Fruit fly (Drosophila melanogaster) whole organism, wandering third instar larva: ENCODE data around the gene CG31265.

Experiments
- Abd-B ChIP-seq: fragments of >200 bp; optimal IDR thresholded peaks from 2 replicates; lab custom pipeline; 2017; ENCODE audit warnings: missing biosample characterization, missing genetic modification characterization
- CG32264 ChIP-seq: fragments of 200-800 bp; sonication (Bioruptor generic); optimal IDR thresholded peaks from 2 replicates; lab custom pipeline; 2016; ENCODE audit warnings: missing biosample characterization, missing genetic modification characterization
- CG9705 ChIP-seq: fragments of 200-800 bp; sonication (Bioruptor generic); optimal IDR thresholded peaks from 2 replicates; lab custom pipeline; 2018; ENCODE audit warnings: missing biosample characterization, mild to moderate bottlenecking, missing genetic modification characterization
- CrebA ChIP-seq: fragments of 200-800 bp; sonication (Bioruptor generic); optimal IDR thresholded peaks from 2 replicates; lab custom pipeline; 2016; ENCODE audit warnings: missing biosample characterization, mild to moderate bottlenecking, missing genetic modification characterization, borderline replicate concordance
- Dfd ChIP-seq: fragments of >200 bp; optimal IDR thresholded peaks from 2 replicates; lab custom pipeline; 2017; ENCODE audit warnings: missing biosample characterization, missing genetic modification characterization
- Dif ChIP-seq: fragments of 200-275, 200-300 bp; sonication (Bioruptor generic); optimal IDR thresholded peaks from 2 replicates; lab custom pipeline; 2018; ENCODE audit warnings: missing biosample characterization, missing genetic modification characterization; ENCODE audit not compliant: partially characterized antibody
- GATAd ChIP-seq: sonication (Bioruptor generic); optimal IDR thresholded peaks from 2 replicates; lab custom pipeline; 2016; ENCODE audit warnings: missing biosample characterization, missing genetic modification characterization
- HLH106 ChIP-seq: fragments of 200-800 bp; optimal IDR thresholded peaks from 3 replicates; lab custom pipeline; 2019; ENCODE audit warnings: missing biosample characterization, mild to moderate bottlenecking, missing genetic modification characterization, moderate library complexity
- Hnf4 ChIP-seq: fragments of 200-800 bp; sonication (Bioruptor generic); optimal IDR thresholded peaks from 2 replicates; lab custom pipeline; 2016; ENCODE audit warnings: missing biosample characterization, mild to moderate bottlenecking, missing genetic modification characterization
- Hr78 ChIP-seq: fragments of >200 bp; optimal IDR thresholded peaks from 2 replicates; lab custom pipeline; 2017; ENCODE audit warnings: missing biosample characterization, missing genetic modification characterization
- Hr83 ChIP-seq: fragments of 200-300 bp; sonication (Bioruptor generic); optimal IDR thresholded peaks from 2 replicates; lab custom pipeline; 2016; ENCODE audit warnings: missing biosample characterization, mild to moderate bottlenecking, missing genetic modification characterization, moderate library complexity; ENCODE audit not compliant: poor library complexity, severe bottlenecking
- Jra ChIP-seq: sonication (Bioruptor generic); optimal IDR thresholded peaks from 2 replicates; lab custom pipeline; 2016; ENCODE audit warnings: missing biosample characterization, missing genetic modification characterization
- Mio ChIP-seq: sonication (Bioruptor generic); optimal IDR thresholded peaks from 2 replicates; lab custom pipeline; 2016; ENCODE audit warnings: missing biosample characterization, missing genetic modification characterization
- Myc ChIP-seq: fragments of >200 bp; optimal IDR thresholded peaks from 2 replicates; lab custom pipeline; 2017
- N ChIP-seq: fragments of >200 bp; optimal IDR thresholded peaks from 2 replicates; lab custom pipeline; 2018; ENCODE audit warnings: missing biosample characterization, missing external identifiers, missing genetic modification characterization
- OdsH ChIP-seq: fragments of 200-800 bp; sonication (Bioruptor generic); optimal IDR thresholded peaks from 2 replicates; lab custom pipeline; 2016; ENCODE audit warnings: missing biosample characterization, mild to moderate bottlenecking, missing genetic modification characterization
- Rel ChIP-seq, 2 experiments: fragments of 200-800 bp; sonication (Bioruptor generic) in 1 of 2; optimal IDR thresholded peaks; 2 replicates in 1 of 2; 3 replicates in 1 of 2; lab custom pipeline; 2016 to 2019; ENCODE audit warnings: mild to moderate bottlenecking in 2 of 2, missing biosample characterization in 2 of 2, missing genetic modification characterization in 2 of 2, moderate library complexity in 1 of 2
- Sp1 ChIP-seq: fragments of 200-800 bp; sonication (Bioruptor generic); optimal IDR thresholded peaks from 3 replicates; lab custom pipeline; 2019; ENCODE audit warnings: missing biosample characterization, mild to moderate bottlenecking, missing genetic modification characterization, moderate library complexity
- Vsx2 ChIP-seq: fragments of 200-300, 225-300 bp; sonication (Bioruptor generic); optimal IDR thresholded peaks from 2 replicates; lab custom pipeline; 2018; ENCODE audit warnings: missing biosample characterization, missing genetic modification characterization; ENCODE audit not compliant: partially characterized antibody
- br ChIP-seq: fragments of 200-800 bp; sonication (Bioruptor generic); optimal IDR thresholded peaks from 2 replicates; lab custom pipeline; 2016; ENCODE audit warnings: missing biosample characterization, missing genetic modification characterization
- brk ChIP-seq: fragments of 200-800 bp; sonication (Bioruptor generic); optimal IDR thresholded peaks from 2 replicates; lab custom pipeline; 2016; ENCODE audit warnings: missing biosample characterization, mild to moderate bottlenecking, missing genetic modification characterization
- dl ChIP-seq, 2 experiments: fragments of 175-275, 200-275 bp in 1 of 2; fragments of 200-275 bp in 1 of 2; sonication (Bioruptor generic); optimal IDR thresholded peaks; lab custom pipeline; 2018; ENCODE audit warnings: mild to moderate bottlenecking in 2 of 2, missing biosample characterization in 2 of 2, missing genetic modification characterization in 2 of 2, moderate library complexity in 2 of 2; ENCODE audit not compliant: partially characterized antibody in 2 of 2, insufficient read depth in 1 of 2
- dmrt93B ChIP-seq: fragments of 200-800 bp; sonication (Bioruptor generic); optimal IDR thresholded peaks from 2 replicates; lab custom pipeline; 2018; ENCODE audit warnings: missing biosample characterization, mild to moderate bottlenecking, missing genetic modification characterization
- dsf ChIP-seq: sonication (Bioruptor generic); optimal IDR thresholded peaks from 2 replicates; lab custom pipeline; 2016; ENCODE audit warnings: missing biosample characterization, missing genetic modification characterization, borderline replicate concordance
- ey ChIP-seq: fragments of 200-800 bp; sonication (Bioruptor generic); optimal IDR thresholded peaks from 2 replicates; lab custom pipeline; 2016; ENCODE audit warnings: missing biosample characterization, missing genetic modification characterization
- foxo ChIP-seq, 2 experiments: fragments of 200-800 bp; sonication (Bioruptor generic); optimal IDR thresholded peaks; 2 replicates in 1 of 2; 3 replicates in 1 of 2; lab custom pipeline; 2016 to 2017; ENCODE audit warnings: missing biosample characterization in 2 of 2, missing genetic modification characterization in 2 of 2
- fru ChIP-seq: fragments of 200-800 bp; sonication (Bioruptor generic); optimal IDR thresholded peaks from 3 replicates; lab custom pipeline; 2016; ENCODE audit warnings: missing biosample characterization, mild to moderate bottlenecking, missing genetic modification characterization
- h ChIP-seq: fragments of 200-800 bp; sonication (Bioruptor generic); optimal IDR thresholded peaks from 3 replicates; lab custom pipeline; 2016; ENCODE audit warnings: missing biosample characterization, mild to moderate bottlenecking, missing genetic modification characterization
- jim ChIP-seq: fragments of 175-275, 200-325 bp; sonication (Bioruptor generic); optimal IDR thresholded peaks from 2 replicates; lab custom pipeline; 2016; ENCODE audit warnings: missing biosample characterization, mild to moderate bottlenecking, missing genetic modification characterization
- pan ChIP-seq: fragments of >200 bp; optimal IDR thresholded peaks from 2 replicates; lab custom pipeline; 2017
- psq ChIP-seq: fragments of 200-800 bp; sonication (Bioruptor generic); optimal IDR thresholded peaks from 3 replicates; lab custom pipeline; 2017; ENCODE audit warnings: missing biosample characterization, mild to moderate bottlenecking, missing genetic modification characterization, moderate library complexity
- rgr ChIP-seq: fragments of 200-800 bp; sonication (Bioruptor generic); optimal IDR thresholded peaks from 3 replicates; lab custom pipeline; 2016; ENCODE audit warnings: missing biosample characterization, mild to moderate bottlenecking, missing genetic modification characterization
- sage ChIP-seq: fragments of 200-800 bp; sonication (Bioruptor generic); optimal IDR thresholded peaks from 2 replicates; lab custom pipeline; 2016; ENCODE audit warnings: missing biosample characterization, mild to moderate bottlenecking, missing genetic modification characterization
- sv ChIP-seq: fragments of 200-800 bp; sonication (Bioruptor generic); optimal IDR thresholded peaks from 3 replicates; lab custom pipeline; 2016; ENCODE audit warnings: missing biosample characterization, missing genetic modification characterization
- tai ChIP-seq: sonication (Bioruptor generic); optimal IDR thresholded peaks from 2 replicates; lab custom pipeline; 2016; ENCODE audit warnings: missing biosample characterization, missing genetic modification characterization
- usp ChIP-seq: fragments of >200 bp; optimal IDR thresholded peaks from 2 replicates; lab custom pipeline; 2017; ENCODE audit warnings: missing biosample characterization, missing genetic modification characterization
- woc ChIP-seq: sonication (Bioruptor generic); optimal IDR thresholded peaks from 2 replicates; lab custom pipeline; 2016; ENCODE audit warnings: missing biosample characterization, mild to moderate bottlenecking, missing genetic modification characterization

The CG31265 gene

DNA sequence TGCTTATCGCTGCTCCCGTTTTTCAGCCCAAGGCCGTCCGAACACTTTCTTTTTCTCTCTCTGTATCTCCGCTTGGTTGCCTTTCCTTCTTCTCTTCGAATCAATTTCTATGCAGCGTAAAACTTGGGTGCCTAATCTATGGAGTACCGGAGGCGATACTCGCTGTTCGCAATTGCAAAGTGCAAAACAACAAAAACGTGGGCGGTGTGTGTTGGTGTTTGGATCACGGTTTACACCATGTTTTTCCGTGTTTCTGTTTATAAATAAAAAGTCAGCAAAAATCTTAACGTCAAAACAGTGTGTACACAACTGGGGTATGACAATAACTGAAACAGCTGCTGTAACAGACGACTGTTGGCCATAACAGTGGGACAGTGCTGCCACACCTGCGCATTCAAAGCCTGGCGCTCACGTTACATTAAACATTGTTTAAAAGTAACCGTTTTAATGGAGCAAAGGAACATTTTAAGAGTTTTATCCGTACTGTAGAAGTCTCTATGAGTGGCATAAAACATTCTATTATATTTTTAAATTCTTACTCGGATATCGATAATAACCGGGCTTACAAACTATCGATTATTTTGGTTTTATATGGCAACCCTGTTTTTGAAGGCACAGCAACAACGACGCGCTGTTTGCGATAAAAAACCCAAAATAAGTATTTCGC, 21.2 kb downstream of the CG31265 start, which contains the start of the genes m-cup and Det:
Gene m-cup (minus strand): TSS at position 333 of the 667 bp plus-strand sequence.
Gene Det (plus strand): TSS at position 588 of the 667 bp plus-strand sequence.
- no peak for TF ChIP-seq OdsH (GFP tag; lab: Kevin White, UChicago)
- no peak for TF ChIP-seq Rel (GFP tag; optimal IDR thresholded peaks at IDR 0.05; lab: Kevin White, UChicago)
- peak; percentile 38 for TF ChIP-seq Rel (tag; optimal IDR thresholded peaks at IDR 0.05; lab: Kevin White, UChicago)
- no peak for TF ChIP-seq jim (GFP tag; lab: Kevin White, UChicago)
- TF ChIP-seq rgr: peak; percentile 20
- TF ChIP-seq h (GFP tag; lab: Kevin White, UChicago): peak; percentile 25
- no peak for TF ChIP-seq Abd-B (GFP tag; lab: Kevin White, UChicago)
- TF ChIP-seq CG32264 (GFP tag; lab: Kevin White, UChicago): no peak
- TF ChIP-seq CG9705 (GFP tag; lab: Kevin White, UChicago): peak; percentile 10
- peak; percentile 28 for TF ChIP-seq Jra (GFP tag; lab: Kevin White, UChicago)
- TF ChIP-seq HLH106 (tag; lab: Kevin White, UChicago): peak; percentile 21
- TF ChIP-seq psq (GFP tag; lab: Kevin White, UChicago): no peak
- no peak for TF ChIP-seq Mio (GFP tag; lab: Kevin White, UChicago)
- peak in 1 of 2 experiments; percentile 38 for TF ChIP-seq foxo (GFP tag; optimal IDR thresholded peaks at IDR 0.05; lab: Kevin White, UChicago)
- TF ChIP-seq sv (GFP tag; lab: Kevin White, UChicago): no peak
- TF ChIP-seq CrebA (GFP tag; lab: Kevin White, UChicago): no peak
- TF ChIP-seq GATAd (GFP tag; lab: Kevin White, UChicago): no peak
- TF ChIP-seq Hnf4 (GFP tag; lab: Kevin White, UChicago): no peak
- TF ChIP-seq Dfd (GFP tag; lab: Kevin White, UChicago): no peak
- TF ChIP-seq sage (GFP tag; lab: Kevin White, UChicago): peak; percentile 21
- peak; percentile 29 for TF ChIP-seq fru (GFP tag; lab: Kevin White, UChicago)
- TF ChIP-seq Hr83 (GFP tag; lab: Kevin White, UChicago): peak; percentile 42
- TF ChIP-seq Dif (GFP tag; lab: Kevin White, UChicago): no peak
- no peak for TF ChIP-seq usp (GFP tag; lab: Kevin White, UChicago)
- TF ChIP-seq br: no peak
- TF ChIP-seq brk (GFP tag; lab: Kevin White, UChicago): no peak
- no peak for TF ChIP-seq woc (GFP tag; lab: Kevin White, UChicago)
- TF ChIP-seq ey (GFP tag; lab: Kevin White, UChicago): peak; percentile 16
- TF ChIP-seq Sp1 (GFP tag; lab: Kevin White, UChicago): no peak
- no peak for TF ChIP-seq dmrt93B (GFP tag; lab: Kevin White, UChicago)
- no peak for TF ChIP-seq N (GFP tag; lab: Kevin White, UChicago)
- no peak for TF ChIP-seq pan (lab: Kevin White, UChicago)
- no peak for TF ChIP-seq dl (GFP tag; optimal IDR thresholded peaks at IDR 0.05; lab: Kevin White, UChicago; ENCODE audit: insufficient read depth in 1 of 2, partially characterized antibody in 2 of 2)
- no peak for TF ChIP-seq dsf (GFP tag; lab: Kevin White, UChicago)
- TF ChIP-seq Hr78 (GFP tag; lab: Kevin White, UChicago): no peak
- TF ChIP-seq Myc (lab: Kevin White, UChicago): no peak
- no peak for TF ChIP-seq tai (GFP tag; lab: Kevin White, UChicago)
- no peak for TF ChIP-seq Vsx2 (GFP tag; lab: Kevin White, UChicago)

DNA sequence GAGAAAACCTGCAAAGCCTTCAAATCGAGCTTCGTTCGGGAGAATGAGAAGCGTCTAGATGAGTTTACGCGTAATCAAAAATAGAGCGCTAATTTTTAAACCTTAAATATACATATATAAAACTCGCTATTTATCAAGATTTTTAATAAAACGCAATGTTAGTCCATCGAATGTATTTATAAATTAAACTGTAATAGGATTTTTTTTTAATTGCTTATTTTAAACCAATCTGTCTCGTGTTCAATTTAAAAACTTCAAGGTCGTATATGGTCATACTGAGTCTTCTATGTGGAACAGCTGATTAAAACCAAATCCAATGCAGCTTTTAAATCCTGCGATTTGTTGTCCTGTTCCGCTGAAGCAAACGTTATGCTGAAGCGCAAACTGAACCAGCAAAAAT, 22.3 kb downstream of the CG31265 start, which contains the start of gene Smug:
Gene Smug (plus strand): TSS at position 301 of the 400 bp plus-strand sequence.
- TF ChIP-seq br (no peak), foxo (GFP tag; optimal IDR thresholded peaks at IDR 0.05; lab: Kevin White, UChicago) (no peak), CG9705 (GFP tag; lab: Kevin White, UChicago) (no peak), HLH106 (tag; lab: Kevin White, UChicago) (no peak), dmrt93B (GFP tag; lab: Kevin White, UChicago) (no peak), Vsx2 (GFP tag; lab: Kevin White, UChicago) (no peak), Rel (GFP tag; optimal IDR thresholded peaks at IDR 0.05; lab: Kevin White, UChicago) (no peak), Rel (tag; optimal IDR thresholded peaks at IDR 0.05; lab: Kevin White, UChicago) (no peak), Hnf4 (GFP tag; lab: Kevin White, UChicago) (no peak), Hr78 (GFP tag; lab: Kevin White, UChicago) (no peak)
